Fruit fly (Drosophila melanogaster) whole organism, embryonic: ENCODE results near the gene CG14650.

ENCODE experiments used
- Adf1 ChIP-seq: fragments of 200-800 bp; sonication (Bioruptor generic); IDR thresholded peaks from 2 replicates; pipeline ENCODE4 v1.3.6; 2022; ENCODE audit warnings: missing biosample characterization, missing genetic modification characterization
- Atf6 ChIP-seq: fragments of 200-800 bp; sonication (Bioruptor generic); IDR thresholded peaks from 2 replicates; pipeline ENCODE4 v1.3.6; 2022; ENCODE audit warnings: missing biosample characterization, missing genetic modification characterization
- CG11398 ChIP-seq: fragments of 200-800 bp; sonication (Bioruptor generic); optimal IDR thresholded peaks from 2 replicates; lab custom pipeline; 2016; ENCODE audit warnings: missing biosample characterization, missing genetic modification characterization
- CG13296 ChIP-seq: fragments of 200-800 bp; sonication (Bioruptor generic); optimal IDR thresholded peaks from 3 replicates; lab custom pipeline; 2018; ENCODE audit warnings: missing biosample characterization, mild to moderate bottlenecking, missing genetic modification characterization
- CG13424 ChIP-seq: fragments of 200-800 bp; sonication (Bioruptor generic); optimal IDR thresholded peaks from 2 replicates; lab custom pipeline; 2019; ENCODE audit warnings: missing biosample characterization, mild to moderate bottlenecking, missing genetic modification characterization, moderate library complexity
- CG15601 ChIP-seq: fragments of 200-800 bp; sonication (Bioruptor generic); optimal IDR thresholded peaks from 3 replicates; lab custom pipeline; 2019; ENCODE audit warnings: missing biosample characterization, mild to moderate bottlenecking, missing genetic modification characterization, moderate library complexity
- CG17328 ChIP-seq: fragments of 200-800 bp; sonication (Bioruptor generic); IDR thresholded peaks from 2 replicates; pipeline ENCODE4 v1.3.6; 2022; ENCODE audit warnings: missing biosample characterization, missing genetic modification characterization
- CG17359 ChIP-seq: fragments of 200-800 bp; sonication (Bioruptor generic); optimal IDR thresholded peaks from 3 replicates; lab custom pipeline; 2018; ENCODE audit warnings: missing biosample characterization, mild to moderate bottlenecking, missing genetic modification characterization, moderate library complexity
- CG17802 ChIP-seq: fragments of 200-800 bp; sonication (Bioruptor generic); optimal IDR thresholded peaks from 2 replicates; lab custom pipeline; 2018; ENCODE audit warnings: missing biosample characterization, mild to moderate bottlenecking, missing genetic modification characterization, moderate library complexity
- CG2120 ChIP-seq: fragments of 200-800 bp; sonication (Bioruptor generic); optimal IDR thresholded peaks from 3 replicates; lab custom pipeline; 2016; ENCODE audit warnings: missing biosample characterization, missing genetic modification characterization
- CG2129 ChIP-seq: fragments of 200-800 bp; sonication (Bioruptor generic); IDR thresholded peaks from 2 replicates; pipeline ENCODE4 v1.3.6; 2022; ENCODE audit warnings: missing biosample characterization, missing genetic modification characterization; ENCODE audit not compliant: partially characterized antibody
- CG2889 ChIP-seq: fragments of 200-800 bp; sonication (Bioruptor generic); IDR thresholded peaks from 3 replicates; pipeline ENCODE4 v1.3.6; 2022; ENCODE audit warnings: missing biosample characterization, missing genetic modification characterization
- CG3065 ChIP-seq: fragments of 200-800 bp; sonication (Bioruptor generic); optimal IDR thresholded peaks from 2 replicates; lab custom pipeline; 2016; ENCODE audit warnings: missing biosample characterization, missing genetic modification characterization
- CG3407 ChIP-seq: fragments of 200-800 bp; sonication (Bioruptor generic); optimal IDR thresholded peaks from 2 replicates; lab custom pipeline; 2018; ENCODE audit warnings: missing biosample characterization, mild to moderate bottlenecking, missing genetic modification characterization
- CG4282 ChIP-seq: fragments of 200-800 bp; sonication (Bioruptor generic); optimal IDR thresholded peaks from 2 replicates; lab custom pipeline; 2016; ENCODE audit warnings: missing biosample characterization, missing genetic modification characterization
- CG4360 ChIP-seq: fragments of 200-800 bp; sonication (Bioruptor generic); IDR thresholded peaks from 2 replicates; pipeline ENCODE4 v1.3.6; 2022; ENCODE audit warnings: missing biosample characterization, missing genetic modification characterization
- CG6175 ChIP-seq: fragments of 200-800 bp; sonication (Bioruptor generic); IDR thresholded peaks from 3 replicates; pipeline ENCODE4 v1.3.6; 2022; ENCODE audit warnings: missing biosample characterization, missing genetic modification characterization
- CG7271 ChIP-seq: fragments of 200-800 bp; sonication (Bioruptor generic); optimal IDR thresholded peaks from 2 replicates; lab custom pipeline; 2018; ENCODE audit warnings: missing biosample characterization, mild to moderate bottlenecking, missing genetic modification characterization, moderate library complexity
- CG7372 ChIP-seq: fragments of 200-800 bp; sonication (Bioruptor generic); IDR thresholded peaks from 2 replicates; pipeline ENCODE4 v1.3.6; 2022; ENCODE audit warnings: missing biosample characterization, missing genetic modification characterization
- CG7556 ChIP-seq: fragments of 200-800 bp; sonication (Bioruptor generic); optimal IDR thresholded peaks from 2 replicates; lab custom pipeline; 2017; ENCODE audit warnings: missing biosample characterization, mild to moderate bottlenecking, missing genetic modification characterization
- CG7839 ChIP-seq: fragments of 200-800 bp; sonication (Bioruptor generic); optimal IDR thresholded peaks from 3 replicates; lab custom pipeline; 2018; ENCODE audit warnings: missing biosample characterization, mild to moderate bottlenecking, missing genetic modification characterization, moderate library complexity
- Camta ChIP-seq: fragments of 200-800 bp; sonication (Bioruptor generic); optimal IDR thresholded peaks from 2 replicates; lab custom pipeline; 2016; ENCODE audit warnings: missing biosample characterization, missing genetic modification characterization
- Deaf1 ChIP-seq: fragments of 200-800 bp; optimal IDR thresholded peaks from 3 replicates; lab custom pipeline; 2019; ENCODE audit warnings: missing biosample characterization, mild to moderate bottlenecking, missing genetic modification characterization, moderate library complexity
- HLHmδ ChIP-seq: fragments of 200-800 bp; sonication (Bioruptor generic); optimal IDR thresholded peaks from 2 replicates; lab custom pipeline; 2018; ENCODE audit warnings: missing biosample characterization, mild to moderate bottlenecking, missing genetic modification characterization, moderate library complexity
- HmgD ChIP-seq: fragments of 200-800 bp; sonication (Bioruptor generic); optimal IDR thresholded peaks from 3 replicates; lab custom pipeline; 2016; ENCODE audit warnings: missing biosample characterization, missing genetic modification characterization
- PHDP ChIP-seq: fragments of 200-800 bp; sonication (Bioruptor generic); optimal IDR thresholded peaks from 3 replicates; lab custom pipeline; 2018; ENCODE audit warnings: missing biosample characterization, mild to moderate bottlenecking, missing genetic modification characterization, moderate library complexity
- Sox102F ChIP-seq: fragments of 200-800 bp; sonication (Bioruptor generic); optimal IDR thresholded peaks from 2 replicates; lab custom pipeline; 2018; ENCODE audit warnings: missing biosample characterization, mild to moderate bottlenecking, missing genetic modification characterization, moderate library complexity
- Sry-β ChIP-seq: fragments of 200-800 bp; sonication (Bioruptor generic); optimal IDR thresholded peaks from 2 replicates; lab custom pipeline; 2018; ENCODE audit warnings: missing biosample characterization, mild to moderate bottlenecking, missing genetic modification characterization, moderate library complexity
- Usf ChIP-seq: fragments of 200-800 bp; sonication (Bioruptor generic); optimal IDR thresholded peaks from 2 replicates; lab custom pipeline; 2017; ENCODE audit warnings: missing genotype, missing biosample characterization, missing genetic modification characterization
- ara ChIP-seq: fragments of 200-800 bp; sonication (Bioruptor generic); IDR thresholded peaks from 2 replicates; pipeline ENCODE4 v1.3.6; 2022; ENCODE audit warnings: missing biosample characterization, missing genetic modification characterization
- ash1 ChIP-seq: fragments of 200-800 bp; sonication (Bioruptor generic); optimal IDR thresholded peaks from 2 replicates; lab custom pipeline; 2018; ENCODE audit warnings: missing biosample characterization, mild to moderate bottlenecking, missing genetic modification characterization
- chinmo ChIP-seq: fragments of 200-800 bp; sonication (Bioruptor generic); IDR thresholded peaks from 4 replicates; pipeline ENCODE4 v1.3.6; 2022; ENCODE audit warnings: missing biosample characterization, missing genetic modification characterization; ENCODE audit not compliant: partially characterized antibody
- cwo ChIP-seq: fragments of 200-800 bp; sonication (Bioruptor generic); optimal IDR thresholded peaks from 3 replicates; lab custom pipeline; 2017; ENCODE audit warnings: missing biosample characterization, missing genetic modification characterization, mild to moderate bottlenecking, moderate library complexity, missing genetic modification reagents
- eyg ChIP-seq: fragments of 200-800 bp; sonication (Bioruptor generic); optimal IDR thresholded peaks from 3 replicates; lab custom pipeline; 2016; ENCODE audit warnings: missing biosample characterization, missing genetic modification characterization
- fru ChIP-seq: fragments of >200 bp; optimal IDR thresholded peaks from 2 replicates; lab custom pipeline; 2017
- gcm ChIP-seq: fragments of 200-800 bp; sonication (Bioruptor generic); optimal IDR thresholded peaks from 2 replicates; lab custom pipeline; 2019; ENCODE audit warnings: missing biosample characterization, mild to moderate bottlenecking, missing genetic modification characterization, moderate library complexity
- ind ChIP-seq: fragments of 200-800 bp; sonication (Bioruptor generic); optimal IDR thresholded peaks from 3 replicates; lab custom pipeline; 2016; ENCODE audit warnings: missing biosample characterization, missing genetic modification characterization
- lmd ChIP-seq: fragments of 200-800 bp; sonication (Bioruptor generic); IDR thresholded peaks from 2 replicates; pipeline ENCODE4 v1.3.6; 2022; ENCODE audit warnings: missing biosample characterization, missing genetic modification characterization
- nerfin-1 ChIP-seq: fragments of 200-800 bp; sonication (Bioruptor generic); optimal IDR thresholded peaks from 3 replicates; lab custom pipeline; 2019; ENCODE audit warnings: missing biosample characterization, mild to moderate bottlenecking, missing genetic modification characterization, moderate library complexity
- nmo ChIP-seq: fragments of 200-800 bp; sonication (Bioruptor generic); optimal IDR thresholded peaks from 2 replicates; lab custom pipeline; 2018; ENCODE audit warnings: missing biosample characterization, mild to moderate bottlenecking, missing genetic modification characterization, moderate library complexity
- p53 ChIP-seq: fragments of 200-800 bp; sonication (Bioruptor generic); optimal IDR thresholded peaks from 2 replicates; lab custom pipeline; 2016; ENCODE audit warnings: missing biosample characterization, missing genetic modification characterization
- pnt ChIP-seq: fragments of 200-800 bp; sonication (Bioruptor generic); optimal IDR thresholded peaks from 3 replicates; lab custom pipeline; 2016; ENCODE audit warnings: missing biosample characterization, missing genetic modification characterization
- scrt ChIP-seq: fragments of 200-800 bp; sonication (Bioruptor generic); optimal IDR thresholded peaks from 2 replicates; lab custom pipeline; 2018; ENCODE audit warnings: missing biosample characterization, mild to moderate bottlenecking, missing genetic modification characterization, moderate library complexity
- sens ChIP-seq: fragments of 200-800 bp; sonication (Bioruptor generic); peaks from one replicate; lab custom pipeline; 2016; ENCODE audit warnings: missing biosample characterization, missing genetic modification characterization
- sim ChIP-seq: fragments of 200-800 bp; sonication (Bioruptor generic); IDR thresholded peaks from 2 replicates; pipeline ENCODE4 v1.3.6; 2022; ENCODE audit warnings: missing biosample characterization, missing genetic modification characterization
- sqz ChIP-seq: fragments of 200-800 bp; sonication (Bioruptor generic); optimal IDR thresholded peaks from 3 replicates; lab custom pipeline; 2018; ENCODE audit warnings: missing biosample characterization, mild to moderate bottlenecking, missing genetic modification characterization
- sug ChIP-seq: fragments of 200-800 bp; optimal IDR thresholded peaks from 2 replicates; lab custom pipeline; 2019; ENCODE audit warnings: missing biosample characterization, mild to moderate bottlenecking, missing genetic modification characterization, moderate library complexity
- tin ChIP-seq: fragments of 200-800 bp; sonication (Bioruptor generic); optimal IDR thresholded peaks from 3 replicates; lab custom pipeline; 2016; ENCODE audit warnings: missing biosample characterization, missing genetic modification characterization
- trem ChIP-seq: fragments of 200-800 bp; optimal IDR thresholded peaks from 3 replicates; lab custom pipeline; 2019; ENCODE audit warnings: missing biosample characterization, mild to moderate bottlenecking, missing genetic modification characterization, moderate library complexity
- trh ChIP-seq: fragments of 200-800 bp; sonication (Bioruptor generic); optimal IDR thresholded peaks from 2 replicates; lab custom pipeline; 2016; ENCODE audit warnings: missing biosample characterization, missing genetic modification characterization
- yki ChIP-seq: fragments of >200 bp; optimal IDR thresholded peaks from 3 replicates; lab custom pipeline; 2018
- zfh1 ChIP-seq: fragments of 200-800 bp; sonication (Bioruptor generic); IDR thresholded peaks from 3 replicates; pipeline ENCODE4 v1.3.6; 2022; ENCODE audit warnings: missing biosample characterization, missing genetic modification characterization

CG14650 gene

dm6 chr3R:4437113-4437512 is at the start of gene CG14650, which contains the start of gene Lipt2 (continued):
- no peak for TF ChIP-seq trh (GFP tag; lab: Kevin White, UChicago)
- peak; percentile 77 for TF ChIP-seq nmo (GFP tag; lab: Kevin White, UChicago)
- no peak for TF ChIP-seq Deaf1 (tag; lab: Kevin White, UChicago)
- TF ChIP-seq zfh1 = no peak
- TF ChIP-seq HLHmδ (GFP tag; lab: Kevin White, UChicago) = no peak
- peak; percentile 89 for TF ChIP-seq trem (tag; lab: Kevin White, UChicago)
- TF ChIP-seq CG2129 (GFP tag; lab: Robert Waterston, UW) = peak; percentile 26; the same call in 1 of the 2 replicates
- TF ChIP-seq CG7839 (tag; lab: Kevin White, UChicago) = peak; percentile 47
- no peak for TF ChIP-seq Adf1 (GFP tag; lab: Robert Waterston, UW)
- no peak for TF ChIP-seq CG6175 (GFP tag; lab: Robert Waterston, UW)
- peak; percentile 60 for TF ChIP-seq sug (tag; lab: Kevin White, UChicago)
- no peak for TF ChIP-seq ara
- no peak for TF ChIP-seq Sry-β (GFP tag; lab: Kevin White, UChicago)
- TF ChIP-seq HmgD = peak; percentile 54
- peak; percentile 40 for TF ChIP-seq Camta
- TF ChIP-seq CG17359 = peak; percentile 47
- TF ChIP-seq Atf6 (GFP tag; lab: Robert Waterston, UW) = no peak; the same call in 1 of the 2 replicates
- TF ChIP-seq CG13296 (GFP tag; lab: Kevin White, UChicago) = no peak
- peak; percentile 60 for TF ChIP-seq ind (GFP tag; lab: Kevin White, UChicago)
- no peak for TF ChIP-seq CG11398
- TF ChIP-seq sens (GFP tag; lab: Kevin White, UChicago) = peak; percentile 93
- TF ChIP-seq tin (GFP tag; lab: Kevin White, UChicago) = peak; percentile 49
- TF ChIP-seq ash1 = no peak
- TF ChIP-seq sqz (GFP tag; lab: Kevin White, UChicago) = no peak
- TF ChIP-seq CG15601 (tag; lab: Kevin White, UChicago) = no peak
- no peak for TF ChIP-seq eyg (GFP tag; lab: Kevin White, UChicago)
- no peak for TF ChIP-seq fru
- no peak for TF ChIP-seq CG7372 (GFP tag; lab: Robert Waterston, UW)
- TF ChIP-seq Usf = no peak
- TF ChIP-seq CG7271 = no peak
- TF ChIP-seq gcm (GFP tag; lab: Kevin White, UChicago) = peak; percentile 36
- TF ChIP-seq CG2120 = peak; percentile 77
- TF ChIP-seq CG7556 (GFP tag; lab: Kevin White, UChicago) = peak; percentile 10
- TF ChIP-seq lmd (GFP tag; lab: Robert Waterston, UW) = peak; percentile 50; the same call in 1 of the 2 replicates
- peak; percentile 62 for TF ChIP-seq CG13424 (tag; lab: Kevin White, UChicago)
- TF ChIP-seq pnt = peak; percentile 65
- no peak for TF ChIP-seq chinmo
- no peak for TF ChIP-seq CG17802 (tag; lab: Kevin White, UChicago)
- peak; percentile 32 for TF ChIP-seq CG4282 (GFP tag; lab: Kevin White, UChicago)
- no peak for TF ChIP-seq CG3065
- peak; percentile 65 for TF ChIP-seq nerfin-1 (tag; lab: Kevin White, UChicago)
- no peak for TF ChIP-seq sim (GFP tag; lab: Robert Waterston, UW)
- no peak for TF ChIP-seq CG2889 (GFP tag; lab: Robert Waterston, UW)
- peak; percentile 8 for TF ChIP-seq p53 (GFP tag; lab: Kevin White, UChicago)
- no peak for TF ChIP-seq Sox102F
- 0 out of 2 replicates have a peak, but pooled peaks have one; percentile 25 for TF ChIP-seq CG17328 (GFP tag; lab: Robert Waterston, UW)
- no peak for TF ChIP-seq CG4360 (GFP tag; lab: Robert Waterston, UW)
- no peak for TF ChIP-seq scrt
- TF ChIP-seq cwo (GFP tag; lab: Kevin White, UChicago) = no peak
- TF ChIP-seq CG3407 = no peak
- no peak for TF ChIP-seq yki (lab: Kevin White, UChicago)
- peak; percentile 33 for TF ChIP-seq PHDP (tag; lab: Kevin White, UChicago)
